Fruit fly (Drosophila melanogaster): Measurements from ENCODE around the gene CG13926.

Gene CG13926

dm6 chr3L:1629064-1629777 is 11.3 kb upstream of the CG13926 start, which contains the start of gene GC:
TSS of gene GC (minus strand) at chr3L:1629301.
- TF ChIP-seq dac (GFP tag; optimal IDR thresholded peaks at IDR 0.05) = no peak
- no peak for TF ChIP-seq CG3919 (GFP tag; optimal IDR thresholded peaks at IDR 0.05)
- no peak for TF ChIP-seq cyc (GFP tag; optimal IDR thresholded peaks at IDR 0.05)
- no peak for TF ChIP-seq CG11762 (GFP tag; optimal IDR thresholded peaks at IDR 0.05; ENCODE audit: insufficient read depth)
- no peak for TF ChIP-seq dsx (GFP tag; optimal IDR thresholded peaks at IDR 0.05; ENCODE audit: poor library complexity, severe bottlenecking)
- no peak for TF ChIP-seq CG7368 (GFP tag; optimal IDR thresholded peaks at IDR 0.05)
- no peak for TF ChIP-seq spab (GFP tag; optimal IDR thresholded peaks at IDR 0.05)
- TF ChIP-seq Sox15 (GFP tag; optimal IDR thresholded peaks at IDR 0.05) = no peak
- 0 out of 3 replicates have a peak, but pooled peaks have one; percentile 28 for TF ChIP-seq CG8119 (GFP tag; IDR thresholded peaks at IDR 0.05)
- TF ChIP-seq Smox (GFP tag; optimal IDR thresholded peaks at IDR 0.05) = peak; percentile 34
- no peak for TF ChIP-seq CG10669 (GFP tag; optimal IDR thresholded peaks at IDR 0.05)
- TF ChIP-seq Eip75B (GFP tag; optimal IDR thresholded peaks at IDR 0.05) = peak; percentile 12
- TF ChIP-seq Sox102F (GFP tag; optimal IDR thresholded peaks at IDR 0.05) = peak; percentile 19
- TF ChIP-seq Gug (GFP tag; IDR thresholded peaks at IDR 0.05) = no peak
- no peak for TF ChIP-seq CG6276 (GFP tag; optimal IDR thresholded peaks at IDR 0.05)
- TF ChIP-seq fd59A (GFP tag; optimal IDR thresholded peaks at IDR 0.05) = no peak
- no peak for TF ChIP-seq CG11902 (GFP tag; optimal IDR thresholded peaks at IDR 0.05)
- TF ChIP-seq CG6163 (GFP tag; IDR thresholded peaks at IDR 0.05) = no peak
- no peak for TF ChIP-seq achi (GFP tag; optimal IDR thresholded peaks at IDR 0.05)
- peak; percentile 16 for TF ChIP-seq net (GFP tag; optimal IDR thresholded peaks at IDR 0.05)
- TF ChIP-seq CG6792 (GFP tag; optimal IDR thresholded peaks at IDR 0.05) = no peak
- TF ChIP-seq CG16779 (tag; optimal IDR thresholded peaks at IDR 0.05) = no peak
- TF ChIP-seq Hr4 (GFP tag; optimal IDR thresholded peaks at IDR 0.05) = peak; percentile 49
- TF ChIP-seq CG1621 (tag; optimal IDR thresholded peaks at IDR 0.05) = no peak
- no peak for TF ChIP-seq CG11294 (GFP tag; IDR thresholded peaks at IDR 0.05)
- TF ChIP-seq CG8632 (GFP tag; optimal IDR thresholded peaks at IDR 0.05) = no peak
- no peak for TF ChIP-seq vri (GFP tag; optimal IDR thresholded peaks at IDR 0.05)
- TF ChIP-seq Eip93F (GFP tag; optimal IDR thresholded peaks at IDR 0.05) = no peak
- peak; percentile 37 for TF ChIP-seq Hr39 (GFP tag; optimal IDR thresholded peaks at IDR 0.05)
- TF ChIP-seq CG15336 (GFP tag; IDR thresholded peaks at IDR 0.05) = 0 out of 2 replicates have a peak, but pooled peaks have one; percentile 18
- TF ChIP-seq CG8319 (GFP tag; optimal IDR thresholded peaks at IDR 0.05) = no peak
- TF ChIP-seq salr (GFP tag; optimal IDR thresholded peaks at IDR 0.05) = no peak
- TF ChIP-seq Lpt (GFP tag; optimal IDR thresholded peaks at IDR 0.05) = no peak
- no peak for TF ChIP-seq Met (GFP tag; optimal IDR thresholded peaks at IDR 0.05)
- TF ChIP-seq fd85E (GFP tag; optimal IDR thresholded peaks at IDR 0.05) = no peak
- peak; percentile 36 for TF ChIP-seq acj6 (GFP tag; optimal IDR thresholded peaks at IDR 0.05)
- peak; percentile 17 for TF ChIP-seq CG31627 (GFP tag; optimal IDR thresholded peaks at IDR 0.05)
- TF ChIP-seq topi (GFP tag; optimal IDR thresholded peaks at IDR 0.05) = no peak
- no peak for TF ChIP-seq Ets96B (tag; optimal IDR thresholded peaks at IDR 0.05)
- no peak for TF ChIP-seq CG3032 (tag; optimal IDR thresholded peaks at IDR 0.05)
- TF ChIP-seq Blimp-1 (GFP tag; optimal IDR thresholded peaks at IDR 0.05) = no peak
- TF ChIP-seq eg (GFP tag; IDR thresholded peaks at IDR 0.05) = no peak
- TF ChIP-seq CG34406 (GFP tag; optimal IDR thresholded peaks at IDR 0.05) = no peak
- TF ChIP-seq esn (GFP tag; optimal IDR thresholded peaks at IDR 0.05) = no peak
- TF ChIP-seq CG6854 (GFP tag; optimal IDR thresholded peaks at IDR 0.05) = no peak
- TF ChIP-seq svp (GFP tag) = no peak
- TF ChIP-seq CG9139 (GFP tag; optimal IDR thresholded peaks at IDR 0.05) = no peak
- TF ChIP-seq Sox14 (GFP tag; optimal IDR thresholded peaks at IDR 0.05) = no peak
- TF ChIP-seq CG6808 (GFP tag; optimal IDR thresholded peaks at IDR 0.05) = no peak
- TF ChIP-seq CG32006 (GFP tag; optimal IDR thresholded peaks at IDR 0.05) = peak; percentile 43
- TF ChIP-seq lz (GFP tag; optimal IDR thresholded peaks at IDR 0.05) = peak; percentile 9
